Worm (Caenorhabditis elegans): Measurements from ENCODE around the gene fln-1.
A peak's percentile ranks its signal among the peaks of the same experiment; 100 is the strongest.

Gene fln-1

ce11 chrIV:343279-343678 is 32.5 kb downstream of the fln-1 start:
- TF ChIP-seq chd-7 (tag; optimal IDR thresholded peaks at IDR 0.05): no peak
- no peak for TF ChIP-seq rec-8 (tag; optimal IDR thresholded peaks at IDR 0.05)
- no peak for TF ChIP-seq efl-1 (GFP tag; optimal IDR thresholded peaks at IDR 0.05)
- no peak for TF ChIP-seq zim-3 (tag; optimal IDR thresholded peaks at IDR 0.05)
- TF ChIP-seq K12H6.12 (tag; optimal IDR thresholded peaks at IDR 0.05): no peak
- no peak for TF ChIP-seq C06A6.2 (GFP tag; conservative IDR thresholded peaks at IDR 0.05)
- TF ChIP-seq B0261.1 (tag; optimal IDR thresholded peaks at IDR 0.05): no peak
- TF ChIP-seq lin-54 (GFP tag; optimal IDR thresholded peaks at IDR 0.05): no peak
- no peak for TF ChIP-seq hlh-26 (GFP tag; conservative IDR thresholded peaks at IDR 0.05)
- TF ChIP-seq snpc-4 (GFP tag; optimal IDR thresholded peaks at IDR 0.05): no peak
- TF ChIP-seq snpc-4 (tag; optimal IDR thresholded peaks at IDR 0.05): no peak

ce11 chrIV:339508-339907 is 36.3 kb downstream of the fln-1 start, which contains the start of gene cdh-8:
cdh-8 (plus strand) TSS chrIV:339808.
- no peak for TF ChIP-seq die-1 (tag; optimal IDR thresholded peaks at IDR 0.05)
- TF ChIP-seq lag-1 (GFP tag; IDR thresholded peaks at IDR 0.05): no peak
- TF ChIP-seq akir-1 (GFP tag; optimal IDR thresholded peaks at IDR 0.05): no peak
- no peak for TF ChIP-seq fkh-3 (tag; optimal IDR thresholded peaks at IDR 0.05)
- TF ChIP-seq snpc-4 (GFP tag; optimal IDR thresholded peaks at IDR 0.05): no peak
- TF ChIP-seq snpc-4 (tag; optimal IDR thresholded peaks at IDR 0.05): no peak
- TF ChIP-seq lin-40 (tag; optimal IDR thresholded peaks at IDR 0.05): no peak
- no peak for TF ChIP-seq F57C9.4 (tag; optimal IDR thresholded peaks at IDR 0.05)

ce11 chrIV:338192-338831 is 37.5 kb downstream of the fln-1 start:
- no peak for TF ChIP-seq madf-6 (GFP tag; IDR thresholded peaks at IDR 0.05)
- TF ChIP-seq snpc-4 (GFP tag; optimal IDR thresholded peaks at IDR 0.05): no peak
- peak in 2 of 4 experiments; percentile 91 to 94 for TF ChIP-seq snpc-4 (tag; optimal IDR thresholded peaks at IDR 0.05)
- peak; percentile 70 for TF ChIP-seq snpc-1.1 (tag; optimal IDR thresholded peaks at IDR 0.05; ENCODE audit: insufficient read depth)
- TF ChIP-seq C06A6.2 (GFP tag; conservative IDR thresholded peaks at IDR 0.05): no peak
- TF ChIP-seq F49E8.2 (tag; optimal IDR thresholded peaks at IDR 0.05; ENCODE audit: insufficient read depth): no peak
- no peak for TF ChIP-seq hrde-1 (tag; optimal IDR thresholded peaks at IDR 0.05; ENCODE audit: borderline replicate concordance)
- TF ChIP-seq hmg-1.2 (GFP tag; IDR thresholded peaks at IDR 0.05): 0 out of 2 replicates have a peak, but pooled peaks have one; percentile 21

ce11 chrIV:337128-337646 is 38.6 kb downstream of the fln-1 start, which contains the start of gene pxmp-4:
pxmp-4 (minus strand) TSS chrIV:337178.
- TF ChIP-seq lin-35 (GFP tag; optimal IDR thresholded peaks at IDR 0.05): no peak
- TF ChIP-seq ztf-26 (tag; optimal IDR thresholded peaks at IDR 0.05): no peak
- TF ChIP-seq atf-7 (tag; optimal IDR thresholded peaks at IDR 0.05): no peak
- peak; percentile 72 for TF ChIP-seq nhr-80 (tag; optimal IDR thresholded peaks at IDR 0.05)
- no peak for TF ChIP-seq D2030.7 (GFP tag; IDR thresholded peaks at IDR 0.05)
- peak; percentile 66 to 75 for TF ChIP-seq let-607 (tag; optimal IDR thresholded peaks at IDR 0.05)
- TF ChIP-seq sdz-38 (tag; optimal IDR thresholded peaks at IDR 0.05): no peak
- no peak for TF ChIP-seq somi-1 (GFP tag; optimal IDR thresholded peaks at IDR 0.05)
- TF ChIP-seq lin-54 (GFP tag; optimal IDR thresholded peaks at IDR 0.05): no peak
- no peak for TF ChIP-seq madf-10 (tag; optimal IDR thresholded peaks at IDR 0.05)

Measured in whole organism, young adult.